Worm (Caenorhabditis elegans) whole organism, young adult: ENCODE measurements around the gene kbp-3.

Experiments
- F33H1.4 ChIP-seq: fragments of 200-800 bp; sonication (Bioruptor generic); IDR thresholded peaks from 2 replicates; pipeline ENCODE4 v1.3.6; 2022; ENCODE audit warnings: missing genetic modification reagents, missing genetic modification characterization, missing compliant biosample characterization
- F49E8.2 ChIP-seq: sonication (generic microtip); optimal IDR thresholded peaks from 3 replicates; lab custom pipeline; 2017; ENCODE audit warnings: missing genetic modification characterization, mild to moderate bottlenecking, missing compliant biosample characterization, antibody characterized with exemption, moderate library complexity; ENCODE audit not compliant: insufficient read depth
- F55B11.4 ChIP-seq: sonication (generic microtip); optimal IDR thresholded peaks from 2 replicates; lab custom pipeline; 2016; ENCODE audit warnings: missing compliant biosample characterization, missing genetic modification characterization, borderline replicate concordance; ENCODE audit not compliant: insufficient read depth
- T07F8.4 ChIP-seq: sonication (generic microtip); optimal IDR thresholded peaks from 2 replicates; lab custom pipeline; 2016; ENCODE audit warnings: mild to moderate bottlenecking, missing genetic modification characterization, moderate library complexity, missing compliant biosample characterization
- Y53F4B.3 ChIP-seq: fragments of 200-800 bp; sonication (Bioruptor generic); IDR thresholded peaks from 2 replicates; pipeline ENCODE4 v1.3.6; 2022; ENCODE audit warnings: missing genetic modification reagents, missing genetic modification characterization, missing compliant biosample characterization
- Y95B8A.8 ChIP-seq: fragments of 200-800 bp; sonication (Bioruptor generic); IDR thresholded peaks from 2 replicates; pipeline ENCODE4 v1.3.6; 2022; ENCODE audit warnings: missing genetic modification reagents, missing genetic modification characterization, missing compliant biosample characterization
- akir-1 ChIP-seq: fragments of 200-800 bp; sonication (Bioruptor generic); optimal IDR thresholded peaks from 2 replicates; lab custom pipeline; 2018; ENCODE audit warnings: mild to moderate bottlenecking, missing genetic modification characterization, moderate library complexity, missing compliant biosample characterization
- athp-1 ChIP-seq: sonication (generic microtip); optimal IDR thresholded peaks from 2 replicates; lab custom pipeline; 2017; ENCODE audit warnings: mild to moderate bottlenecking, missing genetic modification characterization, missing compliant biosample characterization
- attf-6 ChIP-seq: fragments of 200-800 bp; sonication (Bioruptor generic); IDR thresholded peaks from 2 replicates; pipeline ENCODE4 v1.3.6; 2022; ENCODE audit warnings: missing genetic modification reagents, missing genetic modification characterization, missing compliant biosample characterization
- ceh-100 ChIP-seq: fragments of 200-800 bp; sonication (Bioruptor generic); IDR thresholded peaks from 2 replicates; pipeline ENCODE4 v1.3.6; 2022; ENCODE audit warnings: missing genetic modification reagents, missing genetic modification characterization, missing compliant biosample characterization
- ceh-27 ChIP-seq: fragments of 200-800 bp; sonication (Bioruptor generic); optimal IDR thresholded peaks from 2 replicates; lab custom pipeline; 2018; ENCODE audit warnings: mild to moderate bottlenecking, missing genetic modification characterization, moderate library complexity, missing compliant biosample characterization
- ceh-91 ChIP-seq: fragments of 200-800 bp; sonication (Bioruptor generic); IDR thresholded peaks from 2 replicates; pipeline ENCODE4 v1.3.6; 2022; ENCODE audit warnings: missing genetic modification reagents, missing genetic modification characterization, missing compliant biosample characterization
- dpl-1 ChIP-seq: fragments of 150-350 bp; optimal IDR thresholded peaks from 2 replicates; lab custom pipeline; 2014; ENCODE audit warnings: missing biosample characterization, missing genetic modification reagents, missing genetic modification characterization
- fkh-3 ChIP-seq: sonication (generic microtip); optimal IDR thresholded peaks from 2 replicates; lab custom pipeline; 2016; ENCODE audit warnings: mild to moderate bottlenecking, missing genetic modification characterization, missing compliant biosample characterization
- gei-17 ChIP-seq: fragments of 200-800 bp; sonication (Bioruptor generic); optimal IDR thresholded peaks from 2 replicates; lab custom pipeline; 2018; ENCODE audit warnings: mild to moderate bottlenecking, missing genetic modification characterization, missing compliant biosample characterization
- lin-26 ChIP-seq: fragments of 200-800 bp; sonication (Bioruptor generic); IDR thresholded peaks from 2 replicates; pipeline ENCODE4 v1.3.6; 2022; ENCODE audit warnings: missing genetic modification reagents, missing genetic modification characterization, missing compliant biosample characterization
- lir-1 ChIP-seq: fragments of 200-800 bp; sonication (Bioruptor generic); conservative IDR thresholded peaks from 2 replicates; pipeline ENCODE4 v1.3.6; 2022; ENCODE audit warnings: missing genetic modification reagents, missing genetic modification characterization, missing compliant biosample characterization
- lsy-27 ChIP-seq: sonication (generic microtip); optimal IDR thresholded peaks from 2 replicates; lab custom pipeline; 2017; ENCODE audit warnings: missing genetic modification characterization, mild to moderate bottlenecking, missing compliant biosample characterization, antibody characterized with exemption, missing genotype, borderline replicate concordance; ENCODE audit not compliant: insufficient read depth
- madf-3 ChIP-seq: fragments of 200-800 bp; sonication (Bioruptor generic); IDR thresholded peaks from 2 replicates; pipeline ENCODE4 v1.3.6; 2022; ENCODE audit warnings: missing genetic modification reagents, missing genetic modification characterization, missing compliant biosample characterization
- madf-6 ChIP-seq: fragments of 200-800 bp; sonication (Bioruptor generic); IDR thresholded peaks from 2 replicates; pipeline ENCODE4 v1.3.6; 2022; ENCODE audit warnings: missing genetic modification reagents, missing genetic modification characterization, missing compliant biosample characterization
- mcd-1 ChIP-seq: fragments of 200-800 bp; sonication (Bioruptor generic); IDR thresholded peaks from 2 replicates; pipeline ENCODE4 v1.3.6; 2022; ENCODE audit warnings: missing genetic modification reagents, missing genetic modification characterization, missing compliant biosample characterization
- mxl-1 ChIP-seq: sonication (generic microtip); optimal IDR thresholded peaks from 2 replicates; lab custom pipeline; 2016; ENCODE audit warnings: missing genetic modification characterization, missing compliant biosample characterization
- nfya-1 ChIP-seq: sonication (generic microtip); optimal IDR thresholded peaks from 2 replicates; lab custom pipeline; 2017; ENCODE audit warnings: antibody characterized with exemption, missing compliant biosample characterization, missing genetic modification characterization, borderline replicate concordance; ENCODE audit not compliant: insufficient read depth
- nfya-2 ChIP-seq: fragments of 200-800 bp; sonication (Bioruptor generic); IDR thresholded peaks from 2 replicates; pipeline ENCODE4 v1.3.6; 2022; ENCODE audit warnings: missing genetic modification reagents, missing genetic modification characterization, missing compliant biosample characterization
- nfyb-1 ChIP-seq: fragments of 200-800 bp; sonication (Bioruptor generic); IDR thresholded peaks from 2 replicates; pipeline ENCODE4 v1.3.6; 2022; ENCODE audit warnings: missing genetic modification reagents, missing genetic modification characterization, missing compliant biosample characterization
- nhr-179 ChIP-seq: sonication (generic microtip); optimal IDR thresholded peaks from 2 replicates; lab custom pipeline; 2016; ENCODE audit warnings: mild to moderate bottlenecking, missing genetic modification characterization, missing compliant biosample characterization
- nhr-27 ChIP-seq: fragments of 200-800 bp; sonication (Bioruptor generic); optimal IDR thresholded peaks from 2 replicates; lab custom pipeline; 2018; ENCODE audit warnings: mild to moderate bottlenecking, missing genetic modification characterization, moderate library complexity, missing compliant biosample characterization
- nhr-80 ChIP-seq: sonication (generic microtip); optimal IDR thresholded peaks from 2 replicates; lab custom pipeline; 2016; ENCODE audit warnings: missing genetic modification characterization, missing compliant biosample characterization
- pbrm-1 ChIP-seq: fragments of 200-800 bp; sonication (Bioruptor generic); IDR thresholded peaks from 2 replicates; pipeline ENCODE4 v1.3.6; 2022; ENCODE audit warnings: missing genetic modification reagents, missing genetic modification characterization, missing compliant biosample characterization
- pha-4 ChIP-seq: fragments of 150-350 bp; sonication (generic microtip); optimal IDR thresholded peaks from 2 replicates; lab custom pipeline; 2014; ENCODE audit warnings: missing biosample characterization, missing genetic modification reagents, missing genetic modification characterization
- repo-1 ChIP-seq: sonication (generic microtip); optimal IDR thresholded peaks from 2 replicates; lab custom pipeline; 2017; ENCODE audit warnings: mild to moderate bottlenecking, missing genetic modification characterization, missing compliant biosample characterization
- snpc-1.1 ChIP-seq: sonication (generic microtip); optimal IDR thresholded peaks from 2 replicates; lab custom pipeline; 2017; ENCODE audit warnings: missing genetic modification characterization, mild to moderate bottlenecking, missing compliant biosample characterization, antibody characterized with exemption, moderate library complexity, missing genotype, missing genetic modification reagents; ENCODE audit not compliant: insufficient read depth
- snpc-1.3 ChIP-seq: sonication (generic microtip); optimal IDR thresholded peaks from 2 replicates; lab custom pipeline; 2017; ENCODE audit warnings: missing genetic modification characterization, mild to moderate bottlenecking, missing compliant biosample characterization, antibody characterized with exemption, moderate library complexity, missing genotype, missing genetic modification reagents; ENCODE audit not compliant: insufficient read depth
- somi-1 ChIP-seq: fragments of 200-800 bp; sonication (Bioruptor generic); optimal IDR thresholded peaks from 2 replicates; lab custom pipeline; 2018; ENCODE audit warnings: mild to moderate bottlenecking, missing genetic modification characterization, missing compliant biosample characterization
- tbx-9 ChIP-seq: sonication (generic microtip); optimal IDR thresholded peaks from 2 replicates; lab custom pipeline; 2016; ENCODE audit warnings: borderline replicate concordance, missing genetic modification characterization, inconsistent platforms, missing compliant biosample characterization
- xnd-1 ChIP-seq: sonication (generic microtip); optimal IDR thresholded peaks from 2 replicates; lab custom pipeline; 2016; ENCODE audit warnings: missing genotype, missing genetic modification reagents, missing genetic modification characterization, missing compliant biosample characterization
- zfh-2 ChIP-seq: fragments of 200-800 bp; sonication (Bioruptor generic); conservative IDR thresholded peaks from 2 replicates; pipeline ENCODE4 v1.3.6; 2022; ENCODE audit warnings: missing genetic modification reagents, missing genetic modification characterization, missing compliant biosample characterization
- ztf-18 ChIP-seq: sonication (generic microtip); optimal IDR thresholded peaks from 2 replicates; lab custom pipeline; 2016; ENCODE audit warnings: missing genotype, mild to moderate bottlenecking, missing genetic modification characterization, missing compliant biosample characterization
- ztf-25 ChIP-seq: fragments of 200-800 bp; sonication (Bioruptor generic); IDR thresholded peaks from 2 replicates; pipeline ENCODE4 v1.3.6; 2022; ENCODE audit warnings: missing genetic modification reagents, missing genetic modification characterization, missing compliant biosample characterization
- ztf-26 ChIP-seq: sonication (generic microtip); optimal IDR thresholded peaks from 2 replicates; lab custom pipeline; 2017; ENCODE audit warnings: missing genetic modification characterization, missing compliant biosample characterization
- ztf-6 ChIP-seq: fragments of 200-800 bp; sonication (Bioruptor generic); IDR thresholded peaks from 2 replicates; pipeline ENCODE4 v1.3.6; 2022; ENCODE audit warnings: missing genetic modification reagents, missing genetic modification characterization, missing compliant biosample characterization

kbp-3 gene

DNA sequence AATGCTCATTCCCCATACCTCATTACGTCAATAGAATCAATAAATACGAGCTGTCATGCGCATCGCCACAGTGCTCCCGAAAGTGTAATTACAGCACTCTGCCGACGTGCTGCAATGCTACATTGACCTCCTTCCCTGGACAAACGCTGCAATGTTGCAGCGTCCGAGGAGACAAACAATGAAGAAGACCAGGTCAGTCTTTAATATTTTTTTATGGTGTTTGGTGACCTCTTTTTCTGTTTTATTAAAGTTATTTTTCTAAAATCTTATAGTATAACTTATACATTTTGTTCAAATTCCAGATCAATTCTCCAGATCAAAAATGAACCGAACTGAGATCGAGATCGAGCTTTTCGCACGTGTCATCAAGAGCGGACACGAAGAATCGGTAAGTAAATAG, 8.4 kb downstream of the kbp-3 start, which contains the start of gene sdz-26:
Gene sdz-26, plus strand, starts transcription at position 301 of the 400 bp plus-strand sequence.
- TF ChIP-seq gei-17 (GFP tag; lab: Kevin White, UChicago) (no peak), snpc-1.3 (no peak), fkh-3 (tag; lab: Kevin White, UChicago) (no peak), nfya-2 (GFP tag; lab: Robert Waterston, UW) (no peak), snpc-1.1 (tag; lab: Kevin White, UChicago) (no peak), ztf-18 (tag; lab: Kevin White, UChicago) (no peak), Y53F4B.3 (no peak), nfya-1 (no peak), ztf-25 (no peak), F55B11.4 (tag; lab: Kevin White, UChicago) (no peak), akir-1 (no peak), zfh-2 (GFP tag; lab: Robert Waterston, UW) (no peak), nhr-179 (no peak), lir-1 (GFP tag; lab: Robert Waterston, UW) (no peak), T07F8.4 (tag; lab: Kevin White, UChicago) (no peak), ceh-100 (GFP tag; lab: Robert Waterston, UW) (no peak), ceh-91 (GFP tag; lab: Robert Waterston, UW) (no peak), tbx-9 (tag; lab: Kevin White, UChicago) (no peak)

DNA sequence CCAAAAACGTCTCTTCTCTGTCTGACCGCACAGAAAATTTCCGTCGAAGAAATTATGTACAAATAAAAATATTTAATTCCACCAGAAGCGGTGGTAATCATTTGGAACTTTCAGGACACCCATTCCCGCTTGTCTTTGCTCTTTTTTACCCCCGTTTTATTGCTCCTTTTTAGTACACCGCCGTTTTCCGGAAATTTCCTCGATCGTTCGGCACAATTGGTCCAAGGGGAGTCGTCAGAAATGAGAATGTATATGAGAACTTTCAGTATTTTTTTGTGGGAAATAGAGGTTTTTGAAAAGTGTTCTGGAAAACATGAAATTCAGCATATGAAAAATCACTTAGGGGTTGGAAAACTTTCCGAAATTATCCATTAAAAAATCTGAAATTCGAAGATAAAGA, 9.1 kb downstream of the kbp-3 start:
- TF ChIP-seq Y95B8A.8 (GFP tag; lab: Robert Waterston, UW), result no peak
- TF ChIP-seq mxl-1 (tag; lab: Kevin White, UChicago), result no peak

DNA sequence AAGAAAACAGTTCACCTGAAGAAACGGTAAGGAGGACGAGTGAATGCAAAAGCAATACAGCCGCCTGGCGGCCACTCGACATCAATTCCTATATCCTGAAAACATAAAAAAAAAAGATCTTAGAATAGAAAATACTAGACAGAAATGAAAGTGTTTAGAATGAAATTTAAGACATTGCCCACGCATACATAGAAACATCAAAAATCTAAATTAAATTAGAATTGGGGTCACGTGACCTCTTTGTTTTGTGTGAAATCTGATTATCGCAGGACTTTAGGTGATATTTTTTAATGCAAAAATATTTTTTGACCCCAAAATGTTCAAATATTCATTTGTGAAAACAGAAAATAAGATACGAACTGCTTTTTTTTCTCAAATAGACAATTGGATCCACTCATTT, 12.1 kb downstream of the kbp-3 start, which contains the start of gene acr-20:
Gene acr-20, minus strand, starts transcription at position 101 of the 400 bp plus-strand sequence.
- TF ChIP-seq pha-4, result no peak
- no peak for TF ChIP-seq athp-1
- TF ChIP-seq ceh-91 (GFP tag; lab: Robert Waterston, UW), result no peak
- no peak for TF ChIP-seq Y53F4B.3
- no peak for TF ChIP-seq T07F8.4 (tag; lab: Kevin White, UChicago)

DNA sequence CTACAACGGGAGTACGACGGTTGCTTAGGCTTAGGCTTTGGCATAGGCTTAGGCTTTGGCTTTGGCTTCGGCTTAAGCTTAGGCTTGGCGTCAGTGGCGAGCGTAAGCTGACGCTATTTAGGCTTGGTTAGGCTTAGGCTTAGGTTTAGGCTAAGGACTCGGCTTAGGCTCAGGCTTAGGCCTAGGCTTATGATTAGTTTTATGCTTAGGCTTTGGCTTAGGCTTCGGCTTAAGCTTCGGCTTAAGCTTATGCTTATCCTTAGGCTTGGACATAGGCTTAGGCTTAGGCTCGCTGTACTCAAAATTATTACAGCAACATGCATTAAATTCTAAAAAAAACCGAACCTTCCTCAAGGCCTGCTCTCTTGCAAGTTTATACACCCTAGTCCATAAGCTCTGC, 15.3 kb downstream of the kbp-3 start:
- TF ChIP-seq somi-1 (GFP tag; lab: Kevin White, UChicago) (no peak), ztf-6 (GFP tag; lab: Robert Waterston, UW) (no peak), lin-26 (no peak), madf-3 (no peak), lir-1 (GFP tag; lab: Robert Waterston, UW) (no peak), ztf-26 (no peak), nhr-27 (tag; lab: Kevin White, UChicago) (no peak), repo-1 (tag; lab: Kevin White, UChicago) (no peak), attf-6 (GFP tag; lab: Robert Waterston, UW) (no peak)

DNA sequence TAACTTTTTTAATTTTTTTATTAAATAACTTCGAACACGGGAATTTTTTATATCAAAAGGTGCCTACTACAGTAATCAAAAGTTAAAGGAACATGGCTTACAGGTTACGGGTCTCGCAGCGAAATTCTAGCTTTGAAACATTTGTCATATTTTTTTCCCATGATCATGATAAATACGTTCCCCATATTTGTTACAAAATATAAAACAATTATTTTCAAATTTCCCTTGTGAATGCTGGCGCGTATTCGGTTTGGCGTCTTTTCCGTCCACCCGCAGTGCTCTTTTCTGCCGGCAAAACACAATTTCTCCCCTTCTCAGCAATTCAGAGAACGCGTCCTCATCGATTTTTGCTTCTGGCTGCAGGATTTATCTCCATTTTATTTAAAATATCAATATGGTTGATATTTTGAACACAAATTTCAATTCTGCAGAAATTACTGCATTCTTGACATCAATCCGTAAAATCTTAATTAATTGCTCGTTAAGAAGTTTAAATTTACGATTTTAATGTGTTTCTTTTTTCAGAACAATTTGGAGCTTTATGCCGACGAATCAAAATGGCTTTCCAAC, 24.6 kb downstream of the kbp-3 start, which contains the start of gene imb-2:
Gene imb-2, plus strand, starts transcription at position 520 of the 570 bp plus-strand sequence.
- TF ChIP-seq nfyb-1 (no peak), lsy-27 (tag; lab: Kevin White, UChicago) (no peak), dpl-1 (GFP tag; lab: Kevin White, UChicago) (peak; percentile 39), snpc-1.1 (tag; lab: Kevin White, UChicago) (peak; percentile 1), Y53F4B.3 (no peak), nhr-179 (no peak), mcd-1 (GFP tag; lab: Robert Waterston, UW) (peak; percentile 60), F33H1.4 (GFP tag; lab: Robert Waterston, UW) (peak; percentile 86), nhr-80 (tag; lab: Kevin White, UChicago) (peak; percentile 44), F49E8.2 (peak; percentile 3), madf-6 (GFP tag; lab: Robert Waterston, UW) (peak; percentile 84), pbrm-1 (GFP tag; lab: Robert Waterston, UW) (no peak), ceh-27 (peak; percentile 12), xnd-1 (peak; percentile 82)
